Fruit fly (Drosophila melanogaster): Measurements from ENCODE around the gene tipE.

Gene tipE

DNA sequence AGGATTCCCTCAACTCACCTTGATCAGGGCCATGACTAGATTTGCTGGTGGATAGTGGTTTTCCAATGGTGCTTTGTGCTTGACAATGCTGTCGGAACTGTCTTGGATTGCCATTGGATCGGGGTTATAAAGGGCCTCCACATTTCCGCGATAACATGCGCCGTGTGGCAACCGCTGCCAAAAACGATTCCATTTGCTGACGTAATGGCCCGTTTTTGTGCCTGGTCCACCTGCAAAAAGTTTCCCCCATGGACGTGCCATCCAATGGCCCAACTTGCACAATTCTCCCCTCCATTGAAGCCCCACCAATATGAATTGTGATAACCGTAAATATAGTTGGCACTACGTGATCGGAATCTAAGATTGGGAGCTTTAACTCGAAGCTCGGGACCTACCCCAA lies 23.1 kb downstream of the tipE start, which contains the start of gene Cpr64Ab:
Cpr64Ab (minus strand) TSS at position 101 of the 400 bp plus-strand sequence.
- no peak for TF ChIP-seq Dll (optimal IDR thresholded peaks at IDR 0.05)
- no peak for TF ChIP-seq psq (optimal IDR thresholded peaks at IDR 0.05)
- no peak for TF ChIP-seq pan (optimal IDR thresholded peaks at IDR 0.05)
- no peak for TF ChIP-seq usp (GFP tag; optimal IDR thresholded peaks at IDR 0.05)

DNA sequence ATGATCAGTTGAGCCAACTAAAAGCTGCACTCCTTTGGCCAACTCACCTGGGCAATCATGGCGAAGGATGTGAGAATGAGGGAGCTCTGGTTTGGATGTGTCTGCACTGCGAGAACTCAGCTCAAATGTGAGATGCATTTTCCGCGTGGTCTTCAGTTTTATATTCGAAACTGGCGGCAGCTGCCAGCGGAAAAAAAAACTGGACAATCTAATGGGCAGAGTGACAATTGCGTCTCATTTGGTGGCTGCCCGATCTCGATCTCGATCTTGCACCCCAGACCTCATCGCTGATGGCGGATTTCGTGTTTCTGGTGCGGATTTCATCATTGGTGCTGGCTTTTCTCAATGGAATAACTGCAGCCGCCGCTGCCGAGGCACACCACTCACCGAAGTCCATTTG lies 24.5 kb downstream of the tipE start, which contains the start of gene Cpr64Ac:
Cpr64Ac (minus strand) TSS at position 101 of the 400 bp plus-strand sequence.
- TF ChIP-seq Dll (optimal IDR thresholded peaks at IDR 0.05): no peak
- no peak for TF ChIP-seq pan (optimal IDR thresholded peaks at IDR 0.05)
- no peak for TF ChIP-seq EcR (GFP tag; optimal IDR thresholded peaks at IDR 0.05)
- TF ChIP-seq usp (GFP tag; optimal IDR thresholded peaks at IDR 0.05): no peak
- TF ChIP-seq CG8478 (optimal IDR thresholded peaks at IDR 0.05): no peak
- no peak for TF ChIP-seq psq (optimal IDR thresholded peaks at IDR 0.05)

- TF ChIP-seq Dll (optimal IDR thresholded peaks at IDR 0.05) (no peak), EcR (GFP tag; optimal IDR thresholded peaks at IDR 0.05) (no peak), psq (optimal IDR thresholded peaks at IDR 0.05) (no peak), usp (GFP tag; optimal IDR thresholded peaks at IDR 0.05) (no peak), pan (optimal IDR thresholded peaks at IDR 0.05) (no peak), CG8478 (optimal IDR thresholded peaks at IDR 0.05) (no peak)
Observed at dm6 chr3L:4215079-4215478, 26.8 kb downstream of the tipE start, which contains the start of gene Cpr64Ad. Cpr64Ad (plus strand) TSS chr3L:4215379.

DNA sequence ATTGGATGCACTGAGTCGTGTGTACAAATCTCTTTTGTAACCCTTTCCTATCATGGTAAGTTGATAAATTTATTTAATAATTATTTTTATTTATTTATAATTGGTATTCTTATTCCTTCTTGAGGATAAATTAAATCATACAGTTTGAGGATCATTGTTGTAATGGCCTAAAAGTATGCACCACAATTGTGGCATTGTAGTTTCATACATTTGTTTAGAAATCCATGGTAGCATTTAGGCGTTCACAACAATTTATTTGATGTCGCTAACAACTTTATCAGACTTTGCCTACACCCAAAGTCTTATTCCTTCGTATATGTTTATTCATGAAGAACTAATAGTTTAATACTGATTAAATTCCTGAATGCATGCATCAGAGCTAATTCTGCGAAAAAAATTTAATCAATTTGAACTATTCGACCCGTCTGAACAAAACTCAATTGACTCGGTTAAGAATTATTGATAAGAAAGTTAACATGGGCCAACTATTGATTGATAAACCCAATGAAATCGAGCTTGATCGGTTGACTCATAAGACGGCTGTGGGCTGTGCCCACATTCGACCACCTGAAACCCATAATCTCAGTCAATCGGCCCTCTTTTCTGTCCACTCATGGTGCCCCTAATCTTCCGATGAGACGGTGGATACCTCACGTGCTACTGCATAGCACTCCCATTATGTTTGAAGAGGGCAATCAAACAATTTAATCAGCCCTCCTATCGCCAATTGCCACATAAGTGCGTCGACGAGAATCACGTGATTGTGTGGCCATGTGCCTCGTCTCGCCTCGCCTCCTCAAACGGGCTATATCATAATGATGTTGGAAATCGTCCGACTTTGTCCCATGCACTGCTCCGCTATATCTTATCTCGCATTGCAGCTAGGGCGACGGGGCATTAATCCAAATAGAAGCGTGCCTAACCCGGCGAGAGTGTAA lies 31.3 kb downstream of the tipE start:
- TF ChIP-seq CG8478 (optimal IDR thresholded peaks at IDR 0.05) (no peak), Dll (optimal IDR thresholded peaks at IDR 0.05) (no peak), pan (optimal IDR thresholded peaks at IDR 0.05) (no peak), usp (GFP tag; optimal IDR thresholded peaks at IDR 0.05) (no peak), EcR (GFP tag; optimal IDR thresholded peaks at IDR 0.05) (no peak), psq (optimal IDR thresholded peaks at IDR 0.05) (no peak)

- TF ChIP-seq Dll (optimal IDR thresholded peaks at IDR 0.05) (no peak), pan (optimal IDR thresholded peaks at IDR 0.05) (no peak)
Observed at dm6 chr3L:4220679-4221078, 32.4 kb downstream of the tipE start.

dm6 chr3L:4221226-4221770 lies 33.0 kb downstream of the tipE start:
- no peak for TF ChIP-seq CG8478 (optimal IDR thresholded peaks at IDR 0.05)
- TF ChIP-seq psq (optimal IDR thresholded peaks at IDR 0.05): no peak
- no peak for TF ChIP-seq pan (optimal IDR thresholded peaks at IDR 0.05)
- no peak for TF ChIP-seq EcR (GFP tag; optimal IDR thresholded peaks at IDR 0.05)
- no peak for TF ChIP-seq Dll (optimal IDR thresholded peaks at IDR 0.05)
- TF ChIP-seq usp (GFP tag; optimal IDR thresholded peaks at IDR 0.05): no peak

dm6 chr3L:4221792-4222191 lies 33.5 kb downstream of the tipE start:
- TF ChIP-seq EcR (GFP tag; optimal IDR thresholded peaks at IDR 0.05) (no peak), pan (optimal IDR thresholded peaks at IDR 0.05) (no peak), usp (GFP tag; optimal IDR thresholded peaks at IDR 0.05) (no peak), psq (optimal IDR thresholded peaks at IDR 0.05) (no peak), CG8478 (optimal IDR thresholded peaks at IDR 0.05) (no peak), Dll (optimal IDR thresholded peaks at IDR 0.05) (no peak)

- TF ChIP-seq Dll (optimal IDR thresholded peaks at IDR 0.05): no peak
- no peak for TF ChIP-seq psq (optimal IDR thresholded peaks at IDR 0.05)
- TF ChIP-seq EcR (GFP tag; optimal IDR thresholded peaks at IDR 0.05): no peak
- TF ChIP-seq CG8478 (optimal IDR thresholded peaks at IDR 0.05): no peak
- no peak for TF ChIP-seq pan (optimal IDR thresholded peaks at IDR 0.05)
- TF ChIP-seq usp (GFP tag; optimal IDR thresholded peaks at IDR 0.05): no peak
Observed at dm6 chr3L:4225647-4226470, 37.6 kb downstream of the tipE start.

- TF ChIP-seq CG8478 (optimal IDR thresholded peaks at IDR 0.05) (peak; percentile 15), Dll (optimal IDR thresholded peaks at IDR 0.05) (peak; percentile 70), pan (optimal IDR thresholded peaks at IDR 0.05) (no peak)
Observed at dm6 chr3L:4227164-4227563, 38.9 kb downstream of the tipE start, which contains the start of gene CG46460. CG46460 (minus strand) TSS chr3L:4227302.

- no peak for TF ChIP-seq usp (GFP tag; optimal IDR thresholded peaks at IDR 0.05)
- peak; percentile 5 for TF ChIP-seq Dll (optimal IDR thresholded peaks at IDR 0.05)
Observed at dm6 chr3L:4228187-4228836, 40.0 kb downstream of the tipE start.

DNA sequence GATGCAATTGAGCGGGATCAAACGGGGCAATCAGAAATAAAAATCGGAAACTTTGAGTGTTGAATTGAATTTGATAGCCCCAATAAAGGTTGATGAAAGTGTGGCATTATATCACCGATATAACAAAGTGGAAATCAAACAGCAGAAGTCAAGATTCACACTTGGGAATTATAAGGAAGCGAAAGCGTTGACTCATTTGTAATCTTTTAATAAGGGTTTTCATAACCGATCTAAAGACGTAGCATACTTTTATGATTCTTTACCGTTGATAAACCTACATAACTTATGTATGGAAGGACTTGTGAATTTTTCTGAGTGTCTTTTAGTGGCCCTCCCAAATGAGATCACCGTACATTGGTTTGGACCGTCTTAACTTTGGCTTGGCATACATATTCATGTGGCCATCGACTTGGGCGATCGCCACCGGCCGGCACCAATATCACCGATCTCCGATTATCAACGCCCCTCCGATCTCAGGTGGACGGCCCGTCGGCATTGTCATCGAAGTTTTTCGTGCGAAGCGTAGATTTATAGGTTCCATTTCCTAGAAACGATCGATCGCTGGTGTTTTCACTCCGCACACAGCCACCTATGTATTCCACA lies 41.2 kb downstream of the tipE start:
- TF ChIP-seq CG8478 (optimal IDR thresholded peaks at IDR 0.05) (no peak), psq (optimal IDR thresholded peaks at IDR 0.05) (no peak), pan (optimal IDR thresholded peaks at IDR 0.05) (no peak), usp (GFP tag; optimal IDR thresholded peaks at IDR 0.05) (no peak), EcR (GFP tag; optimal IDR thresholded peaks at IDR 0.05) (no peak), Dll (optimal IDR thresholded peaks at IDR 0.05) (no peak)
